Worm (Caenorhabditis elegans): ENCODE results near the gene C50E10.2.

C50E10.2 gene

DNA sequence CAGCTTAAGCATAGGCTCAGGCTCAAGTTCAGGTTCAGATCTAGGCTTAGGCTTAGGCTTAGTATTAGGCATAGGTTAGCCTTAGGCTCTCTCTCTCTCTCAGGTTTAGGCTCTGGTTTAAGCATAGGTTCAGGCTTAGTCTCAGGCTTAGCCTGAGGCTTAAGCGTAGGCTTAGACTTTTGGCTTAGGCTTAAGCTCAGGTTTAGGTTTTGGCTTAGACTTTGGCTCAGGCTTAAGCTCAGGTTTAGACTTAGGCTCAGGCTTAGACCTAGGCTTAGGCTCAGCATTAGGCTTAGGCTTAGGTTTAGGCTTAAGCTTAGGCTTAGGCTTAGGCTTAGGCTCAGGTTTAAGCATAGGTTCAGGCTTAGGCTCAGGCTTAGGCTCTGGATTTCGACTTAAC, 34.2 kb upstream of the C50E10.2 start:
- TF ChIP-seq ceh-58 (GFP tag; IDR thresholded peaks at IDR 0.05) (no peak), madf-3 (GFP tag; IDR thresholded peaks at IDR 0.05) (no peak), tbp1 (GFP tag; optimal IDR thresholded peaks at IDR 0.05) (no peak), ztf-22 (GFP tag; optimal IDR thresholded peaks at IDR 0.05) (no peak), somi-1 (GFP tag; optimal IDR thresholded peaks at IDR 0.05) (no peak), Y53G8AR.9 (GFP tag; conservative IDR thresholded peaks at IDR 0.05) (no peak), ztf-6 (GFP tag; IDR thresholded peaks at IDR 0.05) (no peak), mel-28 (tag; optimal IDR thresholded peaks at IDR 0.05; ENCODE audit: borderline replicate concordance) (no peak), cebp-1 (GFP tag; IDR thresholded peaks at IDR 0.05) (no peak), cebp-1 (tag; optimal IDR thresholded peaks at IDR 0.05) (no peak), B0336.3 (GFP tag; IDR thresholded peaks at IDR 0.05) (no peak), T07F8.4 (tag; optimal IDR thresholded peaks at IDR 0.05) (no peak), akir-1 (GFP tag; optimal IDR thresholded peaks at IDR 0.05) (no peak)

- TF ChIP-seq ceh-91 (GFP tag; IDR thresholded peaks at IDR 0.05) (no peak), pbrm-1 (GFP tag; IDR thresholded peaks at IDR 0.05) (0 out of 2 replicates have a peak, but pooled peaks have one; percentile 22), egrh-3 (GFP tag; IDR thresholded peaks at IDR 0.05) (peak; percentile 67; the same call in 1 of the 2 replicates), zfh-2 (GFP tag; conservative IDR thresholded peaks at IDR 0.05) (peak; percentile 74), ZK185.1 (tag; optimal IDR thresholded peaks at IDR 0.05; ENCODE audit: poor library complexity, severe bottlenecking) (no peak), ztf-28 (GFP tag; IDR thresholded peaks at IDR 0.05) (0 out of 2 replicates have a peak, but pooled peaks have one; percentile 2)
Measured at ce11 chrII:12342928-12343327, 33.4 kb upstream of the C50E10.2 start.

- TF ChIP-seq efl-1 (GFP tag; optimal IDR thresholded peaks at IDR 0.05) (no peak), lin-40 (tag; optimal IDR thresholded peaks at IDR 0.05) (no peak), mcd-1 (GFP tag; IDR thresholded peaks at IDR 0.05) (peak; percentile 25; the same call in 1 of the 2 replicates), zfh-2 (GFP tag; conservative IDR thresholded peaks at IDR 0.05) (peak; percentile 93), gei-17 (GFP tag; optimal IDR thresholded peaks at IDR 0.05) (no peak), F55B11.4 (tag; optimal IDR thresholded peaks at IDR 0.05; ENCODE audit: borderline replicate concordance, insufficient read depth) (no peak), akir-1 (GFP tag; optimal IDR thresholded peaks at IDR 0.05) (no peak), F22D6.2 (tag; optimal IDR thresholded peaks at IDR 0.05) (no peak), egrh-3 (GFP tag; IDR thresholded peaks at IDR 0.05) (peak; percentile 95), pbrm-1 (GFP tag; IDR thresholded peaks at IDR 0.05) (no peak)
Measured at ce11 chrII:12341566-12342223, 32.2 kb upstream of the C50E10.2 start.

ce11 chrII:12339644-12340043, 30.1 kb upstream of the C50E10.2 start, which contains the start of gene sop-2:
sop-2 (plus strand) TSS chrII:12339944.
- TF ChIP-seq aptf-3 (GFP tag; IDR thresholded peaks at IDR 0.05) (no peak), hrde-1 (tag; optimal IDR thresholded peaks at IDR 0.05; ENCODE audit: borderline replicate concordance) (no peak), F55B11.4 (tag; optimal IDR thresholded peaks at IDR 0.05; ENCODE audit: borderline replicate concordance, insufficient read depth) (no peak), lsl-1 (GFP tag; optimal IDR thresholded peaks at IDR 0.05) (no peak), rcor-1 (GFP tag; IDR thresholded peaks at IDR 0.05) (no peak), B0035.1 (tag; optimal IDR thresholded peaks at IDR 0.05) (no peak), ceh-79 (tag; optimal IDR thresholded peaks at IDR 0.05) (no peak), F33H1.4 (GFP tag; IDR thresholded peaks at IDR 0.05) (no peak), mcd-1 (GFP tag; IDR thresholded peaks at IDR 0.05) (no peak), egrh-3 (GFP tag; IDR thresholded peaks at IDR 0.05) (no peak)

Measured in whole organism, young adult.